Worm (Caenorhabditis elegans) whole organism, L3 larva: ENCODE results near the gene srsx-37.

Source experiments
- R02D3.7 ChIP-seq: fragments of 150-350 bp; optimal IDR thresholded peaks from 2 replicates; lab custom pipeline; 2014; ENCODE audit warnings: missing biosample characterization, missing genetic modification characterization
- ZK546.5 ChIP-seq: sonication (generic microtip); optimal IDR thresholded peaks from 2 replicates; lab custom pipeline; 2017; ENCODE audit warnings: missing biosample characterization, missing genetic modification characterization
- aly-2 ChIP-seq: fragments of 150-350 bp; optimal IDR thresholded peaks from 2 replicates; lab custom pipeline; 2014; ENCODE audit warnings: missing biosample characterization, missing genetic modification characterization
- ama-1 ChIP-seq: fragments of 150-350 bp; optimal IDR thresholded peaks from 2 replicates; lab custom pipeline; 2018
- ceh-16 ChIP-seq: sonication (generic microtip); optimal IDR thresholded peaks from 2 replicates; lab custom pipeline; 2017; ENCODE audit warnings: missing biosample characterization, missing genetic modification characterization
- ceh-28 ChIP-seq: fragments of 150-350 bp; optimal IDR thresholded peaks from 2 replicates; lab custom pipeline; 2014; ENCODE audit warnings: missing biosample characterization, missing genetic modification reagents, missing genetic modification characterization
- ceh-82 ChIP-seq: fragments of 150-350 bp; optimal IDR thresholded peaks from 2 replicates; lab custom pipeline; 2014; ENCODE audit warnings: missing biosample characterization, missing genetic modification characterization
- daf-12 ChIP-seq: fragments of 150-350 bp; optimal IDR thresholded peaks from 2 replicates; lab custom pipeline; 2014; ENCODE audit warnings: missing biosample characterization, missing genetic modification reagents, missing genetic modification characterization
- egl-27 ChIP-seq: sonication (generic microtip); optimal IDR thresholded peaks from 4 replicates; lab custom pipeline; 2017; ENCODE audit warnings: missing biosample characterization, missing genetic modification reagents, missing genetic modification characterization
- fkh-10 ChIP-seq: sonication (generic microtip); optimal IDR thresholded peaks from 2 replicates; lab custom pipeline; 2017; ENCODE audit warnings: missing biosample characterization, missing genetic modification reagents, missing genetic modification characterization
- fos-1 ChIP-seq: fragments of 150-350 bp; optimal IDR thresholded peaks from 2 replicates; lab custom pipeline; 2014; ENCODE audit warnings: missing biosample characterization, missing genetic modification characterization
- hmg-11 ChIP-seq: sonication (generic microtip); optimal IDR thresholded peaks from 2 replicates; lab custom pipeline; 2016; ENCODE audit warnings: missing genetic modification characterization, missing compliant biosample characterization
- lin-39 ChIP-seq: fragments of 150-350 bp; optimal IDR thresholded peaks from 2 replicates; lab custom pipeline; 2018; ENCODE audit warnings: missing biosample characterization, missing genetic modification reagents, missing genetic modification characterization
- mml-1 ChIP-seq: fragments of 150-350 bp; sonication (generic microtip); optimal IDR thresholded peaks from 3 replicates; lab custom pipeline; 2014; ENCODE audit warnings: missing biosample characterization, missing genetic modification characterization
- nfya-1 ChIP-seq: sonication (generic microtip); optimal IDR thresholded peaks from 2 replicates; lab custom pipeline; 2017; ENCODE audit warnings: missing genetic modification characterization, mild to moderate bottlenecking, missing compliant biosample characterization, antibody characterized with exemption, moderate library complexity; ENCODE audit not compliant: insufficient read depth
- nhr-23 ChIP-seq: fragments of 150-350 bp; optimal IDR thresholded peaks from 2 replicates; lab custom pipeline; 2014; ENCODE audit warnings: missing biosample characterization, missing genetic modification reagents, missing genetic modification characterization
- nhr-237 ChIP-seq: fragments of 150-350 bp; optimal IDR thresholded peaks from 2 replicates; lab custom pipeline; 2014; ENCODE audit warnings: missing biosample characterization, missing genetic modification characterization
- nhr-25 ChIP-seq: sonication (generic microtip); optimal IDR thresholded peaks from 2 replicates; lab custom pipeline; 2017; ENCODE audit warnings: missing biosample characterization, missing genetic modification characterization
- nhr-28 ChIP-seq: fragments of 150-350 bp; optimal IDR thresholded peaks from 2 replicates; lab custom pipeline; 2014; ENCODE audit warnings: missing biosample characterization, missing genetic modification characterization
- nhr-43 ChIP-seq: sonication (generic microtip); optimal IDR thresholded peaks from 2 replicates; lab custom pipeline; 2016; ENCODE audit warnings: mild to moderate bottlenecking, missing genetic modification characterization, missing compliant biosample characterization; ENCODE audit not compliant: poor library complexity, severe bottlenecking
- nhr-67 ChIP-seq: fragments of 150-350 bp; optimal IDR thresholded peaks from 2 replicates; lab custom pipeline; 2014; ENCODE audit warnings: missing biosample characterization, missing genetic modification characterization
- nhr-76 ChIP-seq: fragments of 150-350 bp; sonication (generic microtip); optimal IDR thresholded peaks from 5 replicates; lab custom pipeline; 2014; ENCODE audit warnings: missing biosample characterization, missing genetic modification characterization
- pha-4 ChIP-seq: fragments of 150-350 bp; optimal IDR thresholded peaks from 2 replicates; lab custom pipeline; 2014; ENCODE audit warnings: missing biosample characterization, missing genetic modification reagents, missing genetic modification characterization
- pqm-1 ChIP-seq: fragments of 150-350 bp; optimal IDR thresholded peaks from 2 replicates; lab custom pipeline; 2017; ENCODE audit warnings: missing biosample characterization, missing genetic modification characterization, inconsistent platforms
- skn-1 ChIP-seq: fragments of 150-350 bp; optimal IDR thresholded peaks from 2 replicates; lab custom pipeline; 2014; ENCODE audit warnings: missing biosample characterization, missing genetic modification characterization
- tbx-2 ChIP-seq: sonication (generic microtip); optimal IDR thresholded peaks from 2 replicates; lab custom pipeline; 2016; ENCODE audit warnings: mild to moderate bottlenecking, missing genetic modification characterization, missing compliant biosample characterization
- zag-1 ChIP-seq: fragments of 150-350 bp; optimal IDR thresholded peaks from 2 replicates; lab custom pipeline; 2014; ENCODE audit warnings: missing biosample characterization, missing genetic modification characterization
- ztf-11 ChIP-seq: fragments of 150-350 bp; optimal IDR thresholded peaks from 2 replicates; lab custom pipeline; 2014; ENCODE audit warnings: missing biosample characterization, missing genetic modification characterization
- ztf-4 ChIP-seq: fragments of 150-350 bp; optimal IDR thresholded peaks from 2 replicates; lab custom pipeline; 2014; ENCODE audit warnings: missing biosample characterization, missing genetic modification characterization

srsx-37 gene

DNA sequence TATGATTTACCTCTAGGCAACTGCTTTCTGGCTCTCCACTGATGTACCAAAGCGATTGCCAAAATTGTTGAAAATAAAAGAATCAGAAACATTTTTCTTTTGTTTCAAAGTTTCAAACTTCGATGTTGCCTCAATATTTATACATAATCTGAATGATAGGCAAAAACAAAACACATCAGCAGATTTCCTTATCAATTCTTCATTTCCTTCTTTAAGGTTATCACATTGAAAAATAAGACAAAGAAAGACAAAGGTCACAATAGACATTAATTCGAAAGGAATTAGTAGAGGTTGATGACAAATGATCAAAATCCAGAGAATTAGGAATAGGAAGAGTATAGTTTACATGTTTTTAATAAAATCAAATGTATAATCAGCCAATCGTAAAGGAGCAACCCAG lies 32.0 kb upstream of the srsx-37 start, which contains the start of gene cyp-34A2:
TSS of gene cyp-34A2 (minus strand) at position 101 of the 400 bp plus-strand sequence.
- peak; percentile 0 for TF ChIP-seq pqm-1 (tag; lab: Kevin White, UChicago)
- TF ChIP-seq fos-1 (tag; lab: Kevin White, UChicago) = no peak
- TF ChIP-seq egl-27 (tag; lab: Kevin White, UChicago) = no peak

DNA sequence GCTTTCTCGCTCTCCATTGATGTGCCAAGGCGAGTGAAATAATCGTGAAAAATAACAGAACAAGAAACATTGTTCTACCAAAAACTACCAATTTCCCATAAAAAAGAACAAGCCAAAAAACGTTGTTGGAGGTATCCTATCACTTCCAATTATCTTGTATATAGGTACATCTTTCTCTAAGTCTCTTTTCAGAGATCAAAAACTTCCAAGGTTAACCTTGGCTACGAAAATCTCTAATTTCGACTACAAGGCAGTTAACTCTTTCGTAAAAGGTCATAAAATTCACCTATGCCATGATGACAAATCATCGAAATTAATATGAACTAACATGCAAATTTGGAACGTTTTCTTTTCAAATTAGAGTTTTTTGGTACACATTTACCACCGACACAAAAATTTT lies 28.9 kb upstream of the srsx-37 start, which contains the start of gene cyp-34A1:
TSS of gene cyp-34A1 (minus strand) at position 101 of the 400 bp plus-strand sequence.
- TF ChIP-seq ceh-82 (tag; lab: Kevin White, UChicago) (no peak), mml-1 (tag; lab: Kevin White, UChicago) (no peak), nhr-25 (tag; lab: Kevin White, UChicago) (peak; percentile 19), nhr-67 (tag; lab: Kevin White, UChicago) (no peak), ztf-11 (tag; lab: Kevin White, UChicago) (no peak), ceh-28 (tag; lab: Kevin White, UChicago) (no peak)
- TF ChIP-seq, all 47 proteins: peak for 1

DNA sequence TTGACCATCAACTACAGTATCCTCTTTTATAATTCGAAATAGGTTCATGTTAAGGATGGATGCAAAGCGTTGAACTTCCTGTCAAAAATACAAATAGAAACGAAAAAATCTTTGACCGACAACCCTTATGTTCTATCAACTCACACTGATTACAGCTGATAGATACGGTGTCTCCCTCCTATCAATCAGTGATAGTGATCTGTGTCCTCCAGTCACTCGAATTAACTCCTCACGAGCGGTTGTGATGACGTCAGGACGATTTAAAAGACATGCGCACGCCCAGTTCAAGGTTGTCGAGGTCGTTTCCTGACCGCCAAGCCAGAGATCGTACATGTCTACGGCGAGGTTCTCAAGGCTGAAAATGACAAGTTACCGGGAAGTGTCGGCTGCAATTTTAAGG lies 27.0 kb upstream of the srsx-37 start:
- TF ChIP-seq ama-1 (lab: Kevin White, UChicago) (no peak), aly-2 (tag; lab: Kevin White, UChicago) (no peak), nhr-25 (tag; lab: Kevin White, UChicago) (peak; percentile 74), daf-12 (tag; lab: Kevin White, UChicago) (no peak)

DNA sequence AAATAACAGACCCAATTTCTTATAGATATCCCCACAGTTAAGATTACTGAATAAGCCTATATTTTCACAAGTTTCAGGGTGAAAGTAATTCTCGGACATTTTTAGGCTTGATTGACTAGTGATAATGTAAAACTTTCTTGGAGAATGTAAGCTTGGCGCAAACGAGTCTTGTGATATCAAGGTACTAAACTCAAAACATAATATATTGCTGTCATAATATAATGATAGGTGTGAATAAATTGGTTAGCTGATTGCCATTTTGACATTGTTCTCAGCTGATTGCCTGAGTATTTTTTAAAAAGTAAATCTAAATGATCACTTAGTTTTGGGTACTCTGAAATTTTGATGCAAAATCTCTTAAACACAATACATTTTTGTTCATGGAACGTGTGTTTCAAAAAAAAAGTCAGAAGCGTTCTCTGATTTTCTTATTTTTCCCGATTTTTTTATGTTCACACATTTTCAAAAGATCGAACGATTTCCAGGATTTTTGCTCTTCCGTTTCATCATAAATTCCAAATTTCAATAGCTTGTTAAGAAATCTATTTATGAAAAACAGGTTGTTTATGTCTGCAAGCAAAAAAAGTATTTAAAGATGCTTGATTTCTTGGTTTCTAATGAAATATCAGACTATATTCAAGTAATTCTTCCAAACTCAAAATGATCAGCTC lies 22.5 kb upstream of the srsx-37 start, which contains the start of the genes srw-19 and srx-51:
TSS of gene srw-19 (minus strand) at position 101 of the 671 bp plus-strand sequence.
TSS of gene srx-51 (plus strand) at position 621 of the 671 bp plus-strand sequence.
- TF ChIP-seq nfya-1 = no peak
- TF ChIP-seq ztf-4 (tag; lab: Kevin White, UChicago) = no peak
- no peak for TF ChIP-seq tbx-2 (tag; lab: Kevin White, UChicago)
- no peak for TF ChIP-seq pha-4
- no peak for TF ChIP-seq lin-39 (tag; lab: Kevin White, UChicago)
- TF ChIP-seq mml-1 (tag; lab: Kevin White, UChicago) = no peak
- no peak for TF ChIP-seq R02D3.7
- TF ChIP-seq nhr-76 (tag; lab: Kevin White, UChicago) = no peak
- TF ChIP-seq ceh-82 (tag; lab: Kevin White, UChicago) = no peak

DNA sequence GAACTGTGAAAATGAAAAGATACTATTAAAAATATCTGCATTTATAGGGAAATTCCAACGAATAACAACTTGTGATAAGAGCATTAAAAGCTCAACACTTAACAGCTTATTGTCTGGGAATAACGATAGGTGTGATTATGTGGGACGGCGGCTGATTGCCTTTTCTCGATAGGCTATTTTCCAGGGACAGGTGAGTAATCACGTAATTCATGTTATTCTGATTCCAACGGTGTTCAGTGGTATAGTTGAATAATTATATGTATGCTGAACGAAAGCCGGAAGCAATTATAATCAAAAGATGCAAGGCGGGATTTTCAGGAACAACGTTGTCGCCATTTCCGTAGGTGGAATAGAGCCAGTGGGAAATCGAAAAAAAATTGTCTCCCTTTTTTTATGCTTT lies 18.0 kb upstream of the srsx-37 start, which contains the start of gene srw-17:
TSS of gene srw-17 (minus strand) at position 101 of the 400 bp plus-strand sequence.
- TF ChIP-seq nhr-237 (no peak), ceh-16 (no peak), nhr-28 (tag; lab: Kevin White, UChicago) (no peak), ztf-11 (tag; lab: Kevin White, UChicago) (no peak), daf-12 (tag; lab: Kevin White, UChicago) (no peak), hmg-11 (tag; lab: Kevin White, UChicago) (no peak), nfya-1 (no peak), zag-1 (tag; lab: Kevin White, UChicago) (no peak), ztf-4 (tag; lab: Kevin White, UChicago) (no peak), nhr-23 (tag; lab: Kevin White, UChicago) (no peak), lin-39 (tag; lab: Kevin White, UChicago) (no peak), nhr-43 (tag; lab: Kevin White, UChicago) (no peak), ZK546.5 (tag; lab: Kevin White, UChicago) (no peak), ama-1 (lab: Kevin White, UChicago) (no peak), skn-1 (tag; lab: Kevin White, UChicago) (no peak)

DNA sequence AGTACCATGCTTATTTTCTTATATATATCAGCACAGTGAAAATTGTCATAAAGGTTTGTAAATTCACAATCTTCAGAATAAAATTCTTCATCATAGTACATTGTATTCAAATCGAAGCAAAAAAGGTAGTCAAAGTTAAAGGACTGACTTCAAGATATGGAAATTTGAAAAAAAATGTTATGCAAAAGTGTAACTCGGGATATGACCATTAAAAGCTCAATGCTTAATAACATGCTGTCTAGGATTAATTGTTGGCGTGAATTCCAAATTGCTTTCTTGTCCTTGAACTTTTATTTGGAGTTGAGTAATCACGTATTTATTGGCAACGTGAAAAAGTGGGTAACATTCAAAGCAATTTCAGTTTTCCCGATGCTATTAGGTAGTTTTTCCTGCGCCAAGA lies 15.8 kb upstream of the srsx-37 start, which contains the start of gene srw-16:
TSS of gene srw-16 (minus strand) at position 101 of the 400 bp plus-strand sequence.
- no peak for TF ChIP-seq nhr-23 (tag; lab: Kevin White, UChicago)
- TF ChIP-seq fkh-10 (GFP tag; lab: Kevin White, UChicago) = no peak
- TF ChIP-seq, all 47 proteins: peak for 0
